Worm (Caenorhabditis elegans): Measurements from ENCODE around the gene pat-12.
"Not testable (repeated sequence)": the region's sequence is repeated elsewhere in the genome, so short reads cannot be mapped to it uniquely, and the experiment has no call there.

The pat-12 gene

DNA sequence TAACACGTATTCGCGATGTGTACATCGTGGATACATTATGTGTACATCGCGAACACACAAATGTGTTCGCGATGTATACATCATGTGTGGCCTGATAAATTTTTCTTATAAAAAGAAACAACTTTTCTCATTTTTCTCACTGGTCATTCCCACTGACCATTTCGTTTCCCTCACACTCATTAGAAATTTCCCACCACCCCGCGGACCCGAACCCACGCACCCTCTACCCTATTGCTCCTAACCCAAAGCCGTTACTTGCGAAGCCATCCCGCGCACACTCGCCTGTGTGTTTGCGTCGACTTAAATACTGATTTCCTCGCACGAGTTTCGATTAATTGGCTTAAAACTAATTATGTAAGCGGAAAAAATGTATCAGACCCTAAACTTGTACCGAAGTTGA, 53.4 kb downstream of the pat-12 start:
- TF ChIP-seq F13C5.2 (tag; optimal IDR thresholded peaks at IDR 0.05) (no peak), ceh-13 (GFP tag; optimal IDR thresholded peaks at IDR 0.05) (no peak), ama-1 (optimal IDR thresholded peaks at IDR 0.05) (no peak), scrt-1 (GFP tag; IDR thresholded peaks at IDR 0.05) (peak; percentile 63; the same call in 1 of the 2 replicates), hmg-4 (GFP tag; optimal IDR thresholded peaks at IDR 0.05) (peak; percentile 11), ceh-36 (tag; optimal IDR thresholded peaks at IDR 0.05) (no peak), sea-1 (GFP tag; conservative IDR thresholded peaks at IDR 0.05) (0 out of 2 replicates have a peak, but pooled peaks have one; percentile 30), tbx-37 (GFP tag; conservative IDR thresholded peaks at IDR 0.05) (no peak), pes-1 (GFP tag; IDR thresholded peaks at IDR 0.05) (peak; percentile 65), hnd-1 (tag; optimal IDR thresholded peaks at IDR 0.05) (no peak), aly-1 (tag; optimal IDR thresholded peaks at IDR 0.05) (no peak), tbx-11 (GFP tag; IDR thresholded peaks at IDR 0.05) (no peak), tra-4 (tag; optimal IDR thresholded peaks at IDR 0.05) (no peak), ets-7 (tag; optimal IDR thresholded peaks at IDR 0.05) (no peak), B0310.2 (tag; optimal IDR thresholded peaks at IDR 0.05) (no peak), hmbx-1 (tag; optimal IDR thresholded peaks at IDR 0.05) (no peak), flt-1 (GFP tag; IDR thresholded peaks at IDR 0.05) (no peak)

DNA sequence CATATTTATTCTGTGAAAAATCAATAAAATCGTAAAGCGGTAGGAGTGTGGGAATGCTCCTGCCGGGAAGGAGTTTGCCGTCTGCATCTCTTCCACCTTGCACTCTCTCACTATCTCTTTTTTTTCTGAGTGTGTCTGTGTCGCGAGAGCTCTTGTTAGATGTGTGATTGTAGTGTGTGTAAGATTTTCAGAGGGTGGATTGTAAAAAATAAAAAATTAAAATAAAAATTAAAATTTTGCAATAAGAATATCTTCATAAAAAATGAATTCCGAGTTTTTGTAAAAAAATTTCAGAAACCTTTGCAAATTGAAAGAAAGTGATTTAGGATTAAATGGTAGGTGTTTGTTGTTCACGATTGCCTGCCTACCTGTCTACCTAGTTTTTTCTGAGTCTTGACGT, 55.9 kb downstream of the pat-12 start, which contains the start of gene sel-15:
Gene sel-15 (minus strand): TSS at position 101 of the 400 bp plus-strand sequence.
- TF ChIP-seq sea-1 (GFP tag; conservative IDR thresholded peaks at IDR 0.05) = no peak
- TF ChIP-seq B0310.2 (tag; optimal IDR thresholded peaks at IDR 0.05) = no peak
- TF ChIP-seq tbx-11 (GFP tag; IDR thresholded peaks at IDR 0.05) = no peak

DNA sequence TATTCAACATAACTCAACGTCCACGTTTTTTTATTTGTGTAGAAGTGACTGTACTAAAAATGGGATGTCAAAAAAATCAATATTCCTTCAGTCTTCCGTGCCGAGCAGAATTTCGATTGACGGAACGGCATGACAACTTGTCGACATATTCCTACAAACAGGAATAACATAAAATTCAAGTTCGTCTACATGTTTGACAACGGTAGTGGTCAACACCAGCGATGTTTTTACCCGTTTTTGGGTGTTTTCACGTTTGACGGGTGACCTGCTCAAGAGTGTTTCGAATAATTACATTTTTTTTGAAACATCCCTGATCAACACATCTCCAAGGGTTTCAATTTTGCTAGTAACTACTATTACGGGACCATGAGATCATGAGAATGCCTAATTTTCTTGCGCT, 60.3 kb downstream of the pat-12 start, which contains the start of gene W02B3.7:
Gene W02B3.7 (minus strand): TSS at position 101 of the 400 bp plus-strand sequence.
- TF ChIP-seq tbx-11 (GFP tag; IDR thresholded peaks at IDR 0.05) = no peak
- no peak for TF ChIP-seq hmbx-1 (tag; optimal IDR thresholded peaks at IDR 0.05)
- no peak for TF ChIP-seq aly-1 (tag; optimal IDR thresholded peaks at IDR 0.05)
- no peak for TF ChIP-seq tbx-37 (GFP tag; conservative IDR thresholded peaks at IDR 0.05)
- no peak for TF ChIP-seq scrt-1 (GFP tag; IDR thresholded peaks at IDR 0.05)
- no peak for TF ChIP-seq F13C5.2 (tag; optimal IDR thresholded peaks at IDR 0.05)
- no peak for TF ChIP-seq sea-1 (GFP tag; conservative IDR thresholded peaks at IDR 0.05)
- no peak for TF ChIP-seq ama-1 (optimal IDR thresholded peaks at IDR 0.05)
- no peak for TF ChIP-seq tra-4 (tag; optimal IDR thresholded peaks at IDR 0.05)
- no peak for TF ChIP-seq flt-1 (GFP tag; IDR thresholded peaks at IDR 0.05)
- no peak for TF ChIP-seq B0310.2 (tag; optimal IDR thresholded peaks at IDR 0.05)
- no peak for TF ChIP-seq ceh-36 (tag; optimal IDR thresholded peaks at IDR 0.05)
- no peak for TF ChIP-seq hmg-4 (GFP tag; optimal IDR thresholded peaks at IDR 0.05)
- TF ChIP-seq pes-1 (GFP tag; IDR thresholded peaks at IDR 0.05) = no peak

DNA sequence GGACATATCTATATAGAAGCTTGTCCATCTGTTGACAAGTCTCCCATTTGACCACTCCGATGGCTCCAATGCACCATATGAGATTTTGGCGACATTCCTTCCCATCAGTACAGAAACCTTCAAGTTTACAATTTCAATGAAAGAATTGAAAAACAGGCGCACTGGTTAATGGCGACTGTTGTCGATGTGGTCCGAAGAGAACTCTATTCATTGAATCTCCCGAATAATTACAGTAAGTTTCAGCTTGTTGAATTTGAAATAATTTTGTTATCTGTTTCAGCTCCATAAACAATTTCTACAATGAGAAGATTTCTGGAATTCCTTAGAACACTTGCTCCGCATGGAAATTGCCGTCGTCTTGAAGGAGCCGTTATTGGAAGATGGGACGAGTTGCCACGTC, 63.4 kb downstream of the pat-12 start, which contains the start of gene elf-1:
Gene elf-1 (plus strand): TSS at position 301 of the 400 bp plus-strand sequence.
- not testable (repeated sequence) for TF ChIP-seq tbx-37 (GFP tag; conservative IDR thresholded peaks at IDR 0.05); pes-1 (GFP tag; IDR thresholded peaks at IDR 0.05); hmbx-1 (tag; optimal IDR thresholded peaks at IDR 0.05)

DNA sequence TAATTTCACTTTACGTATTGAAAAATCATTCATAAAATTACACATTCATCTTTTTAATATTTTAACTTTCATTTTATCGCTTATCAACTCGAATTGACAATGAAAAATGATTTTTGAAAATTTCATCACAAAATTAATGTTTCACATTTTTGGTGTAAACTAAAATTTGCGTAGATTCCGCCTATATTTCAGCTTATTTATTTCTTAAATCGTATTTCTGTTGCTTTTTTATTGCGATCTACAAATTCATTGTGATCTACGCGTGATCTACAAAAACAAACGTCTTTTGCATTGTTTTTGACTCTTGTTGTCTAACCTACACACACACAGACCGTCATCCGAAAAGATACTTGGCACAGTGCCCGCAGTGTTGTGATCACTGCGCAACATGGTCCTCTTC, 64.1 kb downstream of the pat-12 start:
- no peak for TF ChIP-seq B0310.2 (tag; optimal IDR thresholded peaks at IDR 0.05)

DNA sequence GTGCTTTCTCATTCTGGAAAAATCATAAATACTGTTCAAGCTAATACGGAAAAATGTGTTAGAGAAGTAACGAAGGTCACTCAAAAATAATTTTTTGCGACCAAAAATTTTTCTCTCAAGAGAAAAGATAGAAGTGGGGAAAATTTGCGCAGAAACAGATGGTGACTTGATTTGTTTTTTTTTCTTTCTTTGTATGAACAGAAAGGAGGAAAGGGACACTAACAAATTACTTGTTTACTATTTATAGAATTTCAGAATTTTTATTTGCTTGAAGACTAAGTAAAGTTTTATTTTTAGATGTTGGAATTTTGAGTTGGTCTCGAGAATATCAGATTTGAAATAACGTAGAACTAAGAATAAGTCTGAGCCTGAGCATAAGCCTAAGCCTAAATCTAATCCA, 68.9 kb downstream of the pat-12 start, which contains the start of gene W02B3.4:
Gene W02B3.4 (minus strand): TSS at position 101 of the 400 bp plus-strand sequence.
- TF ChIP-seq tbx-11 (GFP tag; IDR thresholded peaks at IDR 0.05) (no peak), hmg-4 (GFP tag; optimal IDR thresholded peaks at IDR 0.05) (no peak), tbx-37 (GFP tag; conservative IDR thresholded peaks at IDR 0.05) (no peak), ama-1 (optimal IDR thresholded peaks at IDR 0.05) (no peak), ceh-13 (GFP tag; optimal IDR thresholded peaks at IDR 0.05) (no peak), scrt-1 (GFP tag; IDR thresholded peaks at IDR 0.05) (no peak)
